Fruit fly (Drosophila melanogaster) whole organism, adult: ENCODE results near the gene CG7692.

Experiments used
- CG11617 ChIP-seq: fragments of 200-800 bp; sonication (Bioruptor generic); optimal IDR thresholded peaks from 2 replicates; lab custom pipeline; 2017; ENCODE audit warnings: mild to moderate bottlenecking, missing biosample characterization, missing genetic modification reagents, missing genetic modification characterization
- CG12768 ChIP-seq: fragments of 200-800 bp; sonication (Bioruptor generic); optimal IDR thresholded peaks from 2 replicates; lab custom pipeline; 2017; ENCODE audit warnings: missing biosample characterization, missing genetic modification characterization, mild to moderate bottlenecking, moderate library complexity, missing genetic modification reagents
- CG14711 ChIP-seq: fragments of 200-800 bp; sonication (Bioruptor generic); optimal IDR thresholded peaks from 2 replicates; lab custom pipeline; 2018; ENCODE audit warnings: missing biosample characterization, mild to moderate bottlenecking, missing genetic modification characterization, moderate library complexity
- CG1620 ChIP-seq: fragments of 200-800 bp; sonication (Bioruptor generic); optimal IDR thresholded peaks from 2 replicates; lab custom pipeline; 2016; ENCODE audit warnings: missing biosample characterization, missing genetic modification characterization
- CG33017 ChIP-seq: fragments of 200-800 bp; sonication (Bioruptor generic); optimal IDR thresholded peaks from 2 replicates; lab custom pipeline; 2018; ENCODE audit warnings: missing biosample characterization, mild to moderate bottlenecking, missing genetic modification characterization, moderate library complexity
- CG5204 ChIP-seq: fragments of 200-800 bp; sonication (Bioruptor generic); optimal IDR thresholded peaks from 2 replicates; lab custom pipeline; 2016; ENCODE audit warnings: missing biosample characterization, missing genetic modification characterization
- CG7045 ChIP-seq: fragments of 200-800 bp; sonication (Bioruptor generic); optimal IDR thresholded peaks from 2 replicates; lab custom pipeline; 2017; ENCODE audit warnings: missing biosample characterization, mild to moderate bottlenecking, missing genetic modification characterization
- CG7101 ChIP-seq: fragments of 200-800 bp; sonication (Bioruptor generic); optimal IDR thresholded peaks from 2 replicates; lab custom pipeline; 2018; ENCODE audit warnings: missing biosample characterization, mild to moderate bottlenecking, missing genetic modification characterization, moderate library complexity
- Clk ChIP-seq: fragments of 200-800 bp; sonication (Bioruptor generic); optimal IDR thresholded peaks from 2 replicates; lab custom pipeline; 2017; ENCODE audit warnings: missing biosample characterization, missing genetic modification characterization
- Crg-1 ChIP-seq: fragments of 200-800 bp; sonication (Bioruptor generic); optimal IDR thresholded peaks from 2 replicates; lab custom pipeline; 2016; ENCODE audit warnings: missing biosample characterization, missing genetic modification characterization
- Hr96 ChIP-seq: fragments of 200-800 bp; sonication (Bioruptor generic); optimal IDR thresholded peaks from 2 replicates; lab custom pipeline; 2016; ENCODE audit warnings: missing biosample characterization, missing genetic modification characterization
- Mnt ChIP-seq: fragments of 200-800 bp; sonication (Bioruptor generic); optimal IDR thresholded peaks from 2 replicates; lab custom pipeline; 2016; ENCODE audit warnings: missing biosample characterization, mild to moderate bottlenecking, missing genetic modification characterization
- bab1 ChIP-seq: fragments of 200-800 bp; sonication (Bioruptor generic); optimal IDR thresholded peaks from 3 replicates; lab custom pipeline; 2019; ENCODE audit warnings: missing biosample characterization, mild to moderate bottlenecking, missing genetic modification characterization, moderate library complexity
- cic ChIP-seq: fragments of 200-800 bp; sonication (Bioruptor generic); optimal IDR thresholded peaks from 2 replicates; lab custom pipeline; 2017; ENCODE audit warnings: missing biosample characterization, mild to moderate bottlenecking, missing genetic modification characterization, moderate library complexity
- cnc ChIP-seq, 2 experiments: fragments of >200 bp; optimal IDR thresholded peaks; 2 replicates each; lab custom pipeline; 2017
- kay ChIP-seq: fragments of 200-800 bp; sonication (Bioruptor generic); peaks from one replicate; lab custom pipeline; 2016; ENCODE audit warnings: missing biosample characterization, missing genetic modification characterization, borderline replicate concordance
- ovo ChIP-seq: fragments of 200-800 bp; sonication (Bioruptor generic); optimal IDR thresholded peaks from 2 replicates; lab custom pipeline; 2016; ENCODE audit warnings: missing biosample characterization, missing genetic modification characterization
- pad ChIP-seq: fragments of 200-800 bp; sonication (Bioruptor generic); optimal IDR thresholded peaks from 3 replicates; lab custom pipeline; 2017; ENCODE audit warnings: missing biosample characterization, missing genetic modification characterization, mild to moderate bottlenecking, moderate library complexity, missing genetic modification reagents
- tj ChIP-seq: fragments of 200-800 bp; sonication (Bioruptor generic); optimal IDR thresholded peaks from 3 replicates; lab custom pipeline; 2017; ENCODE audit warnings: missing biosample characterization, mild to moderate bottlenecking, missing genetic modification characterization, moderate library complexity
- toe ChIP-seq: fragments of 200-800 bp; sonication (Bioruptor generic); optimal IDR thresholded peaks from 2 replicates; lab custom pipeline; 2016; ENCODE audit warnings: missing biosample characterization, missing genetic modification characterization

The CG7692 gene

dm6 chr3L:17393098-17393497 lies 41.5 kb downstream of the CG7692 start:
- TF ChIP-seq CG14711 (no peak), Clk (GFP tag; lab: Kevin White, UChicago) (no peak), tj (GFP tag; lab: Kevin White, UChicago) (no peak), CG7101 (tag; lab: Kevin White, UChicago) (no peak), kay (GFP tag; lab: Kevin White, UChicago) (no peak), bab1 (GFP tag; lab: Kevin White, UChicago) (no peak), cic (GFP tag; lab: Kevin White, UChicago) (no peak), CG5204 (no peak), CG1620 (no peak), CG11617 (no peak), Hr96 (GFP tag; lab: Kevin White, UChicago) (no peak), toe (GFP tag; lab: Kevin White, UChicago) (no peak), pad (GFP tag; lab: Kevin White, UChicago) (no peak), CG33017 (tag; lab: Kevin White, UChicago) (no peak), Crg-1 (GFP tag; lab: Kevin White, UChicago) (no peak), cnc (optimal IDR thresholded peaks at IDR 0.05; lab: Kevin White, UChicago) (no peak), ovo (no peak), CG12768 (GFP tag; lab: Kevin White, UChicago) (no peak)

DNA sequence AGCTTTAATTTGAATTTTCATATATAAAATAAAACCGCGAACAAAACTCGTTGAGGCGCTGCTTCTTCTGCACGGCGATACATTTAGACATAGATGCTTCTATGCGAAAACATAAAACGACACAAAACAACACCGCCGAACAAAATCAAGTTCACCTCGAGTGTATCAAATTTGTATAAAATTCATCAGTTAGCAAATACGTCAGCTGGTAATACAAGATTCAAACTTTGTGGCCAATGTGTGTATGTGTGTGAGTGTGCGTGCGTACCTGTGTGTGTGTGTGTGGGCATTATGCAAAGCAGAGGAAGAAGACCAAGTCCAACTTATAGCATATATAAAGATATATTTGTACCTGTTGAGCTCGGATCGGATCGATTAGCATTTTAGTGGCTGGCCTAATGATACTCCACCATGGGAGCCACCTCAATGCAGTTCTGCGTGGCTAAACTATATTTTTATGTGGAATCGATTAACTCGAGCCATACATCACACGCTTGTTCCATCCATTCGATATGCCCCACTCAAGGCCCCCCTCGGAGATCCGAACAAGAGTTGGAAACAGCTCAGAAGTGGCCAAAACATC lies 42.9 kb downstream of the CG7692 start:
- no peak for TF ChIP-seq Mnt (GFP tag; lab: Kevin White, UChicago)
- no peak for TF ChIP-seq CG1620
- no peak for TF ChIP-seq kay (GFP tag; lab: Kevin White, UChicago)
- no peak for TF ChIP-seq Hr96 (GFP tag; lab: Kevin White, UChicago)
- TF ChIP-seq CG7045, result no peak
- no peak for TF ChIP-seq CG33017 (tag; lab: Kevin White, UChicago)
- no peak for TF ChIP-seq Crg-1 (GFP tag; lab: Kevin White, UChicago)
- no peak for TF ChIP-seq cic (GFP tag; lab: Kevin White, UChicago)
- TF ChIP-seq toe (GFP tag; lab: Kevin White, UChicago), result no peak
- no peak for TF ChIP-seq tj (GFP tag; lab: Kevin White, UChicago)
- TF ChIP-seq cnc (optimal IDR thresholded peaks at IDR 0.05; lab: Kevin White, UChicago), result no peak
- TF ChIP-seq CG14711, result no peak
- no peak for TF ChIP-seq Clk (GFP tag; lab: Kevin White, UChicago)
- TF ChIP-seq CG11617, result no peak
- TF ChIP-seq ovo, result no peak

DNA sequence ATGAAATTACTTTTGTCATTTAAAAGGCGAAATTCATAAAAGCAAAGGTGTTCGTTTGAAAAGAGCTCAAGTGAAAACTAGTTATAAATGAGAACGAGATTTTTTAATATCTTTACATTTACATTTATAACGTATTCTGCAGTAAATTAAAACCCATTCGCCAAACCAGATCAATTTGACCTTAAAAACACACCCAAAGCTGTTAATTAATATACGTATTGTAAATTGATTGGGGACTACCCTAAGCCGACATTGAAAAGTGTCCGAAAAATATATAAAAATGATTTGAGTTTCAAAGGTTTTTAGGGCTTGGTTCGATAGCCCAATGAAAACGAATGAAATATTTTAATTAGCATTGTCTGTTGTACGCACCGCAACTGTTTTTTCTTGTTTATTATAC lies 47.4 kb downstream of the CG7692 start:
- TF ChIP-seq cic (GFP tag; lab: Kevin White, UChicago), result no peak
- no peak for TF ChIP-seq ovo
- no peak for TF ChIP-seq bab1 (GFP tag; lab: Kevin White, UChicago)
- TF ChIP-seq pad (GFP tag; lab: Kevin White, UChicago), result no peak
- TF ChIP-seq toe (GFP tag; lab: Kevin White, UChicago), result no peak
- TF ChIP-seq CG7045, result no peak
- TF ChIP-seq cnc (optimal IDR thresholded peaks at IDR 0.05; lab: Kevin White, UChicago), result no peak
- no peak for TF ChIP-seq CG12768 (GFP tag; lab: Kevin White, UChicago)
- TF ChIP-seq Clk (GFP tag; lab: Kevin White, UChicago), result no peak
- no peak for TF ChIP-seq kay (GFP tag; lab: Kevin White, UChicago)
- no peak for TF ChIP-seq Hr96 (GFP tag; lab: Kevin White, UChicago)
- no peak for TF ChIP-seq CG33017 (tag; lab: Kevin White, UChicago)
- no peak for TF ChIP-seq CG7101 (tag; lab: Kevin White, UChicago)
- TF ChIP-seq CG5204, result no peak
- no peak for TF ChIP-seq tj (GFP tag; lab: Kevin White, UChicago)
- no peak for TF ChIP-seq CG1620
- no peak for TF ChIP-seq CG14711
- TF ChIP-seq Mnt (GFP tag; lab: Kevin White, UChicago), result no peak
- no peak for TF ChIP-seq CG11617

dm6 chr3L:17400911-17401310 lies 49.3 kb downstream of the CG7692 start:
- TF ChIP-seq cnc (optimal IDR thresholded peaks at IDR 0.05; lab: Kevin White, UChicago), result no peak
- peak; percentile 47 for TF ChIP-seq toe (GFP tag; lab: Kevin White, UChicago)
- no peak for TF ChIP-seq tj (GFP tag; lab: Kevin White, UChicago)
- TF ChIP-seq CG11617, result no peak
- no peak for TF ChIP-seq CG14711
- peak; percentile 54 for TF ChIP-seq CG7101 (tag; lab: Kevin White, UChicago)
- TF ChIP-seq CG1620, result peak; percentile 37
- peak; percentile 11 for TF ChIP-seq ovo
- peak; percentile 68 for TF ChIP-seq CG5204
- peak; percentile 8 for TF ChIP-seq Mnt (GFP tag; lab: Kevin White, UChicago)
- peak; percentile 34 for TF ChIP-seq Hr96 (GFP tag; lab: Kevin White, UChicago)
- peak; percentile 55 for TF ChIP-seq Clk (GFP tag; lab: Kevin White, UChicago)
- peak; percentile 70 for TF ChIP-seq cic (GFP tag; lab: Kevin White, UChicago)
- TF ChIP-seq pad (GFP tag; lab: Kevin White, UChicago), result peak; percentile 50
- TF ChIP-seq CG7045, result peak; percentile 91
- peak; percentile 71 for TF ChIP-seq Crg-1 (GFP tag; lab: Kevin White, UChicago)
- TF ChIP-seq bab1 (GFP tag; lab: Kevin White, UChicago), result no peak
- peak; percentile 77 for TF ChIP-seq CG12768 (GFP tag; lab: Kevin White, UChicago)
- TF ChIP-seq CG33017 (tag; lab: Kevin White, UChicago), result peak; percentile 16

DNA sequence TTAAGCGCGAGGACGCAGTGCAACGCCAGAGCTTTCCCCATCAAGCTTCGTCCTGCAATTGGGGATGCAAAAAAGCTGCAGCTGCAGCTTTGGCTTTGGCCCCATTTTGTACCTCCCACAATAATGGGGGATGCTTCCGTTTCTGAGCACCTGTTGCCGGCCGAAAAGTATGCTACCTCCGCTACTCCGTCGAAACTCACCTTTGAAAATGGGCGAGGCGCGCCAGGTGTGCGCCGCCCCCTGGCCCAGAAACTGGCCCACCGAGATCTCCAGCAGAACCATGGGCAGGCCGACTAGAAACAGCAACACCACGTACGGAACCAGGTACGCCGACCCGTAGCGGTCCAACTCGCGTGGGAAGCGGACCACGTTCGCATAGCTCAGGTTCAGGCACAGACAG lies 49.8 kb downstream of the CG7692 start:
- no peak for TF ChIP-seq Hr96 (GFP tag; lab: Kevin White, UChicago)
- no peak for TF ChIP-seq ovo
- no peak for TF ChIP-seq Crg-1 (GFP tag; lab: Kevin White, UChicago)
- TF ChIP-seq bab1 (GFP tag; lab: Kevin White, UChicago), result no peak

- TF ChIP-seq cic (GFP tag; lab: Kevin White, UChicago) (no peak), kay (GFP tag; lab: Kevin White, UChicago) (no peak), CG7101 (tag; lab: Kevin White, UChicago) (no peak), CG14711 (no peak), bab1 (GFP tag; lab: Kevin White, UChicago) (no peak), Hr96 (GFP tag; lab: Kevin White, UChicago) (no peak), CG33017 (tag; lab: Kevin White, UChicago) (no peak), CG12768 (GFP tag; lab: Kevin White, UChicago) (no peak)
Measured at dm6 chr3L:17402399-17402798, 50.8 kb downstream of the CG7692 start.
